Worm (Caenorhabditis elegans) whole organism, early embryonic: ENCODE measurements around the gene M03C11.1.

Experiments used
- F13C5.2 ChIP-seq: sonication (generic microtip); optimal IDR thresholded peaks from 2 replicates; lab custom pipeline; 2017; ENCODE audit warnings: mild to moderate bottlenecking, missing genetic modification characterization, inconsistent platforms, missing compliant biosample characterization
- aly-1 ChIP-seq: sonication (generic microtip); optimal IDR thresholded peaks from 2 replicates; lab custom pipeline; 2016; ENCODE audit warnings: missing genetic modification characterization, missing compliant biosample characterization
- ama-1 ChIP-seq: fragments of 150-350 bp; optimal IDR thresholded peaks from 2 replicates; lab custom pipeline; 2014
- ceh-13 ChIP-seq: fragments of 200-800 bp; sonication (Bioruptor generic); optimal IDR thresholded peaks from 2 replicates; lab custom pipeline; 2018; ENCODE audit warnings: mild to moderate bottlenecking, missing genetic modification characterization, missing compliant biosample characterization
- ceh-36 ChIP-seq: sonication (generic microtip); optimal IDR thresholded peaks from 2 replicates; lab custom pipeline; 2016; ENCODE audit warnings: missing genetic modification characterization, inconsistent platforms, missing compliant biosample characterization
- flt-1 ChIP-seq: fragments of 200-800 bp; sonication (Bioruptor generic); IDR thresholded peaks from 2 replicates; pipeline ENCODE4 v1.3.6; 2022; ENCODE audit warnings: missing genetic modification characterization, missing compliant biosample characterization
- pes-1 ChIP-seq: fragments of 200-800 bp; sonication (Bioruptor generic); IDR thresholded peaks from 2 replicates; pipeline ENCODE4 v1.3.6; 2022; ENCODE audit warnings: missing genetic modification reagents, missing genetic modification characterization, missing compliant biosample characterization
- scrt-1 ChIP-seq: fragments of 200-800 bp; sonication (Bioruptor generic); IDR thresholded peaks from 2 replicates; pipeline ENCODE4 v1.3.6; 2022; ENCODE audit warnings: missing genetic modification characterization, missing compliant biosample characterization
- sea-1 ChIP-seq: fragments of 200-800 bp; sonication (Bioruptor generic); conservative IDR thresholded peaks from 2 replicates; pipeline ENCODE4 v1.3.6; 2022; ENCODE audit warnings: missing genetic modification characterization, missing compliant biosample characterization
- tbx-11 ChIP-seq: fragments of 200-800 bp; sonication (Bioruptor generic); IDR thresholded peaks from 2 replicates; pipeline ENCODE4 v1.3.6; 2022; ENCODE audit warnings: missing genetic modification characterization, missing compliant biosample characterization
- tbx-37 ChIP-seq: fragments of 200-800 bp; sonication (Bioruptor generic); conservative IDR thresholded peaks from 2 replicates; pipeline ENCODE4 v1.3.6; 2022; ENCODE audit warnings: missing genetic modification reagents, missing genetic modification characterization, missing compliant biosample characterization
- tra-4 ChIP-seq: sonication (generic microtip); optimal IDR thresholded peaks from 2 replicates; lab custom pipeline; 2017; ENCODE audit warnings: missing genetic modification characterization, missing compliant biosample characterization

- TF ChIP-seq pes-1 (GFP tag; lab: Robert Waterston, UW) (no peak), F13C5.2 (no peak), tbx-11 (GFP tag; lab: Robert Waterston, UW) (no peak), sea-1 (GFP tag; lab: Robert Waterston, UW) (no peak), ama-1 (lab: Kevin White, UChicago) (no peak), flt-1 (no peak), tra-4 (tag; lab: Kevin White, UChicago) (no peak), tbx-37 (no peak), ceh-13 (GFP tag; lab: Kevin White, UChicago) (no peak), aly-1 (no peak), scrt-1 (GFP tag; lab: Robert Waterston, UW) (no peak), ceh-36 (tag; lab: Kevin White, UChicago) (no peak)
Observed at ce11 chrIII:10347049-10347448, 48.8 kb downstream of the M03C11.1 start, which contains the start of gene tbx-8.
